Worm (Caenorhabditis elegans) whole organism, L1 larva: ENCODE measurements around the gene ctps-1.

Experiments
- aha-1 ChIP-seq: fragments of 150-350 bp; optimal IDR thresholded peaks from 2 replicates; lab custom pipeline; 2014; ENCODE audit warnings: missing biosample characterization, missing genetic modification characterization
- ama-1 ChIP-seq: fragments of 150-350 bp; optimal IDR thresholded peaks from 2 replicates; lab custom pipeline; 2014
- ceh-88 ChIP-seq: fragments of 200-800 bp; sonication (Bioruptor generic); IDR thresholded peaks from 2 replicates; pipeline ENCODE4 v1.3.6; 2022; ENCODE audit warnings: missing genetic modification characterization, missing compliant biosample characterization
- elt-3 ChIP-seq, 6 experiments: fragments of 150-350 bp in 1 of 6; sonication (generic microtip); optimal IDR thresholded peaks; 2 replicates each; lab custom pipeline; 2017 to 2018; ENCODE audit warnings: missing biosample characterization in 6 of 6, missing genetic modification characterization in 6 of 6, inconsistent platforms in 1 of 6
- jun-1 ChIP-seq: fragments of 150-350 bp; optimal IDR thresholded peaks from 2 replicates; lab custom pipeline; 2014; ENCODE audit warnings: missing biosample characterization, missing genetic modification reagents, missing genetic modification characterization
- lin-13 ChIP-seq: fragments of 150-350 bp; optimal IDR thresholded peaks from 2 replicates; lab custom pipeline; 2014; ENCODE audit warnings: missing biosample characterization, missing genetic modification reagents, missing genetic modification characterization
- lir-3 ChIP-seq: sonication (generic microtip); optimal IDR thresholded peaks from 2 replicates; lab custom pipeline; 2016; ENCODE audit warnings: mild to moderate bottlenecking, missing genetic modification characterization, moderate library complexity, missing compliant biosample characterization; ENCODE audit not compliant: poor library complexity
- mab-9 ChIP-seq: fragments of 200-800 bp; sonication (Bioruptor generic); IDR thresholded peaks from 2 replicates; pipeline ENCODE4 v1.3.6; 2022; ENCODE audit warnings: missing genetic modification reagents, missing genetic modification characterization, missing compliant biosample characterization
- mdl-1 ChIP-seq, 2 experiments: fragments of 150-350 bp; optimal IDR thresholded peaks; 2 replicates each; lab custom pipeline; 2014 to 2017; ENCODE audit warnings: missing biosample characterization in 2 of 2, missing genetic modification characterization in 2 of 2, inconsistent platforms in 1 of 2
- nhr-11 ChIP-seq: fragments of 150-350 bp; optimal IDR thresholded peaks from 2 replicates; lab custom pipeline; 2014; ENCODE audit warnings: missing biosample characterization, missing genetic modification characterization
- pqm-1 ChIP-seq: sonication (generic microtip); optimal IDR thresholded peaks from 3 replicates; lab custom pipeline; 2017; ENCODE audit warnings: missing biosample characterization, missing genetic modification characterization
- unc-130 ChIP-seq: fragments of 150-350 bp; optimal IDR thresholded peaks from 2 replicates; lab custom pipeline; 2017; ENCODE audit warnings: missing biosample characterization, missing genetic modification characterization, inconsistent platforms
- unc-62 ChIP-seq: fragments of 150-350 bp; optimal IDR thresholded peaks from 2 replicates; lab custom pipeline; 2014; ENCODE audit warnings: missing biosample characterization, missing genetic modification reagents, missing genetic modification characterization
- unc-98 ChIP-seq: fragments of 200-800 bp; sonication (Bioruptor generic); IDR thresholded peaks from 2 replicates; pipeline ENCODE4 v1.3.6; 2022; ENCODE audit warnings: missing genetic modification characterization, missing compliant biosample characterization

ce11 chrV:16815261-16815660, 20.6 kb downstream of the ctps-1 start, which contains the start of gene T20B3.1:
- TF ChIP-seq aha-1 (tag; lab: Kevin White, UChicago) (no peak), nhr-11 (tag; lab: Kevin White, UChicago) (no peak), unc-62 (no peak), elt-3 (tag; optimal IDR thresholded peaks at IDR 0.05; lab: Kevin White, UChicago) (no peak), lir-3 (tag; lab: Kevin White, UChicago) (no peak), lin-13 (GFP tag; lab: Kevin White, UChicago) (no peak), unc-130 (tag; lab: Kevin White, UChicago) (no peak), mab-9 (no peak), ceh-88 (no peak), jun-1 (tag; lab: Kevin White, UChicago) (no peak), unc-98 (GFP tag; lab: Robert Waterston, UW) (no peak), ama-1 (lab: Kevin White, UChicago) (no peak), pqm-1 (tag; lab: Kevin White, UChicago) (no peak), mdl-1 (tag; optimal IDR thresholded peaks at IDR 0.05; lab: Kevin White, UChicago) (no peak)
